Fruit fly (Drosophila melanogaster): ENCODE results near the gene CG33060.

The CG33060 gene

dm6 chr3L:16357860-16358259 lies 27.0 kb downstream of the CG33060 start (continued):
- TF ChIP-seq Lpt (GFP tag; optimal IDR thresholded peaks at IDR 0.05) = no peak

dm6 chr3L:16359219-16359748 lies 28.4 kb downstream of the CG33060 start, which contains the start of gene ringer:
TSS of gene ringer (minus strand) at chr3L:16359428.
- TF ChIP-seq achi (GFP tag; optimal IDR thresholded peaks at IDR 0.05) = no peak
- TF ChIP-seq Eip93F (GFP tag; optimal IDR thresholded peaks at IDR 0.05) = no peak
- TF ChIP-seq CG3919 (GFP tag; optimal IDR thresholded peaks at IDR 0.05) = no peak
- no peak for TF ChIP-seq Hr38 (GFP tag; optimal IDR thresholded peaks at IDR 0.05)
- TF ChIP-seq Eip78C (GFP tag) = peak; percentile 71
- no peak for TF ChIP-seq CG6808 (GFP tag; optimal IDR thresholded peaks at IDR 0.05)

DNA sequence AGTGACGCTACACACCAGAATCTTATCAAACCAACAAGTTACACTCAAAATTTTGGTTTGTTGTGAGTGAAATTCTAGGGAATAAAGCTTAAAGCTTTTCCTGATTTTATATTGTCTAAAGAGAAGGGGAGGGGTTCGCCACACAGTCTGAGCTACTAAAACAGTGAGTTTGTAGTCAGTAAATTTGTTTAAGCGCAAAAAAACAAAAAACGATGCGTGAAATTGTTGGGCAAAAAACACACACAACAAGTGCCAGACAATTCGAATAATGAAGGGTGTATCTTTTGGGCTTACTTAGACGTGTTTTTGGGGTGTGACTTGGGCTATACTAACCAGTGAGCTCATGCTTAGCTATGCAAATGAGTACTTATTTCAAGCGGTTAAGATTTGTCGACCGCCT lies 29.0 kb downstream of the CG33060 start:
- TF ChIP-seq vri (GFP tag; optimal IDR thresholded peaks at IDR 0.05) = no peak
- TF ChIP-seq CG34406 (GFP tag; optimal IDR thresholded peaks at IDR 0.05) = no peak
- no peak for TF ChIP-seq CG4318 (GFP tag; optimal IDR thresholded peaks at IDR 0.05)
- TF ChIP-seq svp (GFP tag) = no peak
- peak; percentile 70 for TF ChIP-seq fkh (GFP tag; optimal IDR thresholded peaks at IDR 0.05)
- TF ChIP-seq CG8119 (GFP tag; IDR thresholded peaks at IDR 0.05) = no peak
- TF ChIP-seq achi (GFP tag; optimal IDR thresholded peaks at IDR 0.05) = no peak
- no peak for TF ChIP-seq fd59A (GFP tag; optimal IDR thresholded peaks at IDR 0.05)
- TF ChIP-seq CG9139 (GFP tag; optimal IDR thresholded peaks at IDR 0.05) = no peak

DNA sequence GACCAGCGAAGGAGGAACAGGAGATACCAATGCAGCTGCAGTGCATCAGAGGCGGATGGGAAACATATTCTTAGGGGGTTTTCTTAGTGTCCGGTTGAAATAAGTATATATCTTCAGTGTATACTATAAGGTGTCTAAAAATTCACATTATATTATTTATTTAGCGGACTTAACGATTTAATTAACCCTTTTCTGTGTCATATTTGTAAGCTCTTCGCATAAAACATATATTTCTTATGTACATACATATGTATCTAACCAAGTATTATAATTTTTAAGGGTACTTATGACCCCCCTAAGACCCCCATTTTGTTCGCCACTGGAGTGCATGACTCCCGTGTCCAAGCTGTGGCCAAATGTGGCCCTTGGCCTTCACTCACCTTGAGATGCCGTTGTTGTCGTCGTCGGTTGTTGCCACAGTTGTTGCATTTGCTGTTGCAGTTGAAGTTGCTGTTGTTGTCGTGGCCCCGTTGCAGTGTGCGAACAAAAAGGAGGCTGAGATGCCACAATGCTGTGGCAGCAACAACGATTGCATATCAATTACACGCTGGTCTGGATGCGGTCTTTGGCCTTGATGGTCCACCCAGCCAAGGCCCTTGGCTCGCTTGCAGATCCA lies 30.5 kb downstream of the CG33060 start:
- TF ChIP-seq CG1621 (tag; optimal IDR thresholded peaks at IDR 0.05) (peak; percentile 91), Lpt (GFP tag; optimal IDR thresholded peaks at IDR 0.05) (peak; percentile 39), net (GFP tag; optimal IDR thresholded peaks at IDR 0.05) (peak; percentile 69), CG15336 (GFP tag; IDR thresholded peaks at IDR 0.05) (peak; percentile 47; the same call in 1 of the 2 replicates), fkh (GFP tag; optimal IDR thresholded peaks at IDR 0.05) (no peak), Sox15 (GFP tag; optimal IDR thresholded peaks at IDR 0.05) (peak; percentile 75), esn (GFP tag; optimal IDR thresholded peaks at IDR 0.05) (peak; percentile 80), Met (GFP tag; optimal IDR thresholded peaks at IDR 0.05) (peak; percentile 74), CG4318 (GFP tag; optimal IDR thresholded peaks at IDR 0.05) (peak; percentile 18), CG11902 (GFP tag; optimal IDR thresholded peaks at IDR 0.05) (peak; percentile 70), CG8319 (GFP tag; optimal IDR thresholded peaks at IDR 0.05) (peak; percentile 79), CG11294 (GFP tag; IDR thresholded peaks at IDR 0.05) (peak; percentile 21; the same call in 1 of the 2 replicates), CG8119 (GFP tag; IDR thresholded peaks at IDR 0.05) (peak; percentile 72; the same call in 2 of the 3 replicates), CG34406 (GFP tag; optimal IDR thresholded peaks at IDR 0.05) (peak; percentile 89), Sox102F (GFP tag; optimal IDR thresholded peaks at IDR 0.05) (peak; percentile 66), CG3919 (GFP tag; optimal IDR thresholded peaks at IDR 0.05) (peak; percentile 58), CG10631 (GFP tag; optimal IDR thresholded peaks at IDR 0.05) (peak; percentile 93), fd85E (GFP tag; optimal IDR thresholded peaks at IDR 0.05) (peak; percentile 15), Blimp-1 (GFP tag; optimal IDR thresholded peaks at IDR 0.05) (peak; percentile 27), CG3032 (tag; optimal IDR thresholded peaks at IDR 0.05) (peak; percentile 97), ss (GFP tag; optimal IDR thresholded peaks at IDR 0.05) (peak; percentile 95 to 97), Eip78C (GFP tag) (peak; percentile 96), CG9139 (GFP tag; optimal IDR thresholded peaks at IDR 0.05) (peak; percentile 93), dac (GFP tag; optimal IDR thresholded peaks at IDR 0.05) (no peak), CG6792 (GFP tag; optimal IDR thresholded peaks at IDR 0.05) (peak; percentile 84), achi (GFP tag; optimal IDR thresholded peaks at IDR 0.05) (peak; percentile 89), eg (GFP tag; IDR thresholded peaks at IDR 0.05) (0 out of 3 replicates have a peak, but pooled peaks have one; percentile 25), vri (GFP tag; optimal IDR thresholded peaks at IDR 0.05) (peak; percentile 22), CG6854 (GFP tag; optimal IDR thresholded peaks at IDR 0.05) (peak; percentile 68), CG6163 (GFP tag; IDR thresholded peaks at IDR 0.05) (peak; percentile 79), Hr4 (GFP tag; optimal IDR thresholded peaks at IDR 0.05) (peak; percentile 48), pdm3 (GFP tag; optimal IDR thresholded peaks at IDR 0.05) (peak; percentile 84), Sox14 (GFP tag; optimal IDR thresholded peaks at IDR 0.05) (peak; percentile 82), fd59A (GFP tag; optimal IDR thresholded peaks at IDR 0.05) (peak; percentile 96), CG11762 (GFP tag; optimal IDR thresholded peaks at IDR 0.05; ENCODE audit: insufficient read depth) (peak; percentile 70), Eip93F (GFP tag; optimal IDR thresholded peaks at IDR 0.05) (no peak), acj6 (GFP tag; optimal IDR thresholded peaks at IDR 0.05) (peak; percentile 92), salr (GFP tag; optimal IDR thresholded peaks at IDR 0.05) (peak; percentile 79 to 86), Smox (GFP tag; optimal IDR thresholded peaks at IDR 0.05) (peak; percentile 75), CG6808 (GFP tag; optimal IDR thresholded peaks at IDR 0.05) (peak; percentile 97)
